Worm (Caenorhabditis elegans) whole organism, mixed stage, embryonic: ENCODE results near the gene str-99.

Source experiments
- M03D4.4 ChIP-seq: sonication (generic microtip); optimal IDR thresholded peaks from 2 replicates; lab custom pipeline; 2017; ENCODE audit warnings: mild to moderate bottlenecking, missing genetic modification characterization, missing compliant biosample characterization
- nhr-76 ChIP-seq: sonication (generic microtip); optimal IDR thresholded peaks from 2 replicates; lab custom pipeline; 2017; ENCODE audit warnings: missing biosample characterization, missing genetic modification characterization

DNA sequence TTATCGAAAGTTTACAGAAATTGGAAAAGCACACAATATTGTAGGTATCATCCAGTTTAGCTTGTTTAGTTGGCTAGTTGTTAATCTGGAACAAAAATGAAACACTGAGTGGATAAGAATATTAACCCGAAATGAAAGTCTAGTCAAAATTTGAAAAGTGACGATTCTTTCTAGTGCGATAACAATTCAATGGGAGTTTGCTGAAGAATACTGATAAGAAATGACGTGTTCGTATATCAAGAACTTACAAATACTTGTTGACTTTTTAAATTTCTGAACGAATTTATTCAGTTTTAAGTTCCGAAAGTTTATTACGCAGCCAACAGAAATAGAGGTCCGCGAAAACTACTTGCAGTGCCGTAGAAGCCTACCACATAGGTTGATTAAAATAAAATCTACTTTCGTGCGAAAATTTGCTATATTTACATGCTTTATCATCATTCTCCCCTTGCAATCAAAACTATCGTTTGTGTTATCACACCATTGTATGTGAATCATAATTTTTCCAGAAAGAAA lies 15.2 kb downstream of the str-99 start, which contains the start of gene fbxa-88:
- no peak for TF ChIP-seq nhr-76
- TF ChIP-seq M03D4.4, result no peak
